Worm (Caenorhabditis elegans): ENCODE data around the gene ugt-54.

ugt-54 gene

ce11 chrIV:10761344-10761743 lies at the start of gene ugt-54:
TSS of gene ugt-54 (plus strand) at chrIV:10761698.
- TF ChIP-seq mes-4 (tag; optimal IDR thresholded peaks at IDR 0.05) (no peak), hrde-1 (tag; optimal IDR thresholded peaks at IDR 0.05; ENCODE audit: borderline replicate concordance) (no peak), ceh-91 (GFP tag; IDR thresholded peaks at IDR 0.05) (no peak), T07F8.4 (tag; optimal IDR thresholded peaks at IDR 0.05) (no peak), atf-7 (tag; optimal IDR thresholded peaks at IDR 0.05) (no peak), tbp1 (GFP tag; optimal IDR thresholded peaks at IDR 0.05) (peak; percentile 10), ccch-3 (GFP tag; optimal IDR thresholded peaks at IDR 0.05) (no peak), tlf-1 (GFP tag; optimal IDR thresholded peaks at IDR 0.05) (peak; percentile 12), ama-1 (optimal IDR thresholded peaks at IDR 0.05) (no peak), ama-1 (GFP tag; optimal IDR thresholded peaks at IDR 0.05) (no peak), nhr-80 (tag; optimal IDR thresholded peaks at IDR 0.05) (peak; percentile 81), F55B11.4 (tag; optimal IDR thresholded peaks at IDR 0.05; ENCODE audit: borderline replicate concordance, insufficient read depth) (no peak), ztf-18 (tag; optimal IDR thresholded peaks at IDR 0.05) (no peak), ceh-27 (GFP tag; optimal IDR thresholded peaks at IDR 0.05) (no peak), hmg-20 (GFP tag; IDR thresholded peaks at IDR 0.05) (no peak), efl-1 (GFP tag; optimal IDR thresholded peaks at IDR 0.05) (no peak), rpc-1 (optimal IDR thresholded peaks at IDR 0.05) (no peak), rpc-1 (tag; optimal IDR thresholded peaks at IDR 0.05) (no peak), B0336.3 (GFP tag; IDR thresholded peaks at IDR 0.05) (no peak), B0261.1 (tag; optimal IDR thresholded peaks at IDR 0.05) (no peak), pbrm-1 (GFP tag; IDR thresholded peaks at IDR 0.05) (no peak)

- TF ChIP-seq atf-7 (tag; optimal IDR thresholded peaks at IDR 0.05) (no peak), egl-44 (GFP tag; IDR thresholded peaks at IDR 0.05) (no peak), F57C9.4 (tag; optimal IDR thresholded peaks at IDR 0.05) (no peak), ztf-3 (GFP tag; optimal IDR thresholded peaks at IDR 0.05) (no peak), Y95B8A.8 (GFP tag; IDR thresholded peaks at IDR 0.05) (no peak), hmg-20 (GFP tag; IDR thresholded peaks at IDR 0.05) (no peak), nfyb-1 (GFP tag; IDR thresholded peaks at IDR 0.05) (no peak), somi-1 (GFP tag; optimal IDR thresholded peaks at IDR 0.05) (no peak), madf-10 (tag; optimal IDR thresholded peaks at IDR 0.05) (no peak), lin-26 (GFP tag; IDR thresholded peaks at IDR 0.05) (no peak), Y53F4B.3 (GFP tag; IDR thresholded peaks at IDR 0.05) (no peak)
Observed at ce11 chrIV:10711729-10712128, 49.8 kb upstream of the ugt-54 start, which contains the start of gene glb-21. TSS of gene glb-21 (minus strand) at chrIV:10711794.

- TF ChIP-seq ccch-3 (GFP tag; optimal IDR thresholded peaks at IDR 0.05) (no peak), dox-1 (GFP tag; IDR thresholded peaks at IDR 0.05) (no peak), dpff-1 (tag; optimal IDR thresholded peaks at IDR 0.05) (no peak), hmg-1.2 (GFP tag; IDR thresholded peaks at IDR 0.05) (peak; percentile 90)
Observed at ce11 chrIV:10714594-10714993, 46.9 kb upstream of the ugt-54 start.

- TF ChIP-seq nhr-27 (tag; optimal IDR thresholded peaks at IDR 0.05) (no peak), attf-5 (GFP tag; optimal IDR thresholded peaks at IDR 0.05) (no peak), nhr-80 (tag; optimal IDR thresholded peaks at IDR 0.05) (no peak), Y53F4B.3 (GFP tag; IDR thresholded peaks at IDR 0.05) (no peak), xnd-1 (tag; optimal IDR thresholded peaks at IDR 0.05) (no peak), bed-2 (GFP tag; IDR thresholded peaks at IDR 0.05) (no peak), lin-40 (tag; optimal IDR thresholded peaks at IDR 0.05) (no peak), Y95B8A.8 (GFP tag; IDR thresholded peaks at IDR 0.05) (no peak), ceh-79 (tag; optimal IDR thresholded peaks at IDR 0.05) (no peak)
Observed at ce11 chrIV:10716348-10716747, 45.1 kb upstream of the ugt-54 start, which contains the start of gene ncx-3. TSS of gene ncx-3 (plus strand) at chrIV:10716648.
